Fruit fly (Drosophila melanogaster): ENCODE measurements around the gene CG12104.

The CG12104 gene

DNA sequence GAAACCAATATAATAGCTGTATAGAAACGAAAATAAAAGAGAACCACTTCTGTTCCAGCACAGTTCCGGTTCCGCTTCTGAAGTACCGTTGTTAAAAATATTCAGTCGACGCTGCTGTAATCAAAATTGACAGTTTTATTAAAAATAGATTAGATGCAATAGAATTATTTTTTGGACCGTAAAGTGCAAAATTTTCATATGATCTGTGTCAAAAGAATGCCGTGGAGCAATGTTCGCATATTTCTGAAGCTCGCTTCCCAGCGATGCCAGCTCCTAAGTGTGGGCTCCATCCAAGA, 307 bp upstream of the CG12104 start, which contains the start of the genes CG18170 and CG33791 (continued):
- TF ChIP-seq CG31441 (GFP tag; IDR thresholded peaks at IDR 0.05) (0 out of 2 replicates have a peak, but pooled peaks have one; percentile 9), sc (optimal IDR thresholded peaks at IDR 0.05) (no peak), sc (GFP tag; optimal IDR thresholded peaks at IDR 0.05) (peak; percentile 1), CG9932 (GFP tag; IDR thresholded peaks at IDR 0.05) (no peak), row (GFP tag; IDR thresholded peaks at IDR 0.05) (0 out of 3 replicates have a peak, but pooled peaks have one; percentile 0), GATAe (GFP tag; conservative IDR thresholded peaks at IDR 0.05) (no peak), CG15514 (GFP tag; optimal IDR thresholded peaks at IDR 0.05) (peak; percentile 98), CG9727 (GFP tag; optimal IDR thresholded peaks at IDR 0.05) (peak; percentile 19), ap (GFP tag; IDR thresholded peaks at IDR 0.05) (no peak), CG2712 (tag; optimal IDR thresholded peaks at IDR 0.05) (no peak), Optix (GFP tag; IDR thresholded peaks at IDR 0.05) (no peak), shn (GFP tag; optimal IDR thresholded peaks at IDR 0.05) (no peak), vnd (GFP tag; IDR thresholded peaks at IDR 0.05; ENCODE audit: partially characterized antibody) (no peak), Abd-B (GFP tag; optimal IDR thresholded peaks at IDR 0.05) (no peak), HLH4C (GFP tag; IDR thresholded peaks at IDR 0.05; ENCODE audit: partially characterized antibody) (no peak)

DNA sequence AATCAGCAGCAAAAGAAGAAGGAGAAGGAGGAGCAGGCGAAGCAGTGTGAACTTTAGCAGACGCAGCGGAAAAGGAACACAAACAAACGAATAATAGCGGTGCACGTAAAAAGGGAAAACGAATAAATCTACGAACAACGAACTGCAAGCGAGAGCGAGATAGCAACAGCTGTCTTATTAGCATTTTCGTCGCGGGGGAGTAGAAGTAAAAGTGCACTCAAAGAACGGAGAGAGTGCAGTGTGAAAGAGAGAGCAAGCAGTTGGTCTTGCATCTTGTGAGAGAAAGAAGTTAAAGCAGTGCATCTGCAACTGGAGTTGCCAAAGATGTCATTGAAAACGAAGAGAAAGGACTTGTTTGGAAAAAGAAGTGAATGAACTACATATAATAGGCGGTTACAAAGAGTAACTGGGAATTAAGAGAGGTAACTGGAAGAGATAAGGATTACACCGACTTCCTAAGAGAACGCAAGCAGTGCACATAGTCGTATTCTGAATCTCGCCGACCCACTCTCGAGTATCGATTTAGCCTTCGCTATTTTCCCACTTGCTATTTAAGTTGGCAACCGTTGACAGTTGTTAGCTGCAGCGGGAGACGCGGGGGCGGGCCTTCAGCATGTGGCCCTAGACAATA, 9.5 kb downstream of the CG12104 start:
- TF ChIP-seq pum (GFP tag; optimal IDR thresholded peaks at IDR 0.05) (no peak), CG18764 (GFP tag; optimal IDR thresholded peaks at IDR 0.05) (no peak), MESR4 (GFP tag; optimal IDR thresholded peaks at IDR 0.05) (no peak), H15 (GFP tag; IDR thresholded peaks at IDR 0.05) (no peak), crol (GFP tag; IDR thresholded peaks at IDR 0.05) (no peak), CG13624 (GFP tag; optimal IDR thresholded peaks at IDR 0.05) (no peak), CG12071 (GFP tag; optimal IDR thresholded peaks at IDR 0.05) (no peak), CG2120 (GFP tag; optimal IDR thresholded peaks at IDR 0.05) (no peak), D19B (GFP tag; optimal IDR thresholded peaks at IDR 0.05) (no peak), disco-r (GFP tag; optimal IDR thresholded peaks at IDR 0.05) (no peak), CG33557 (GFP tag; optimal IDR thresholded peaks at IDR 0.05) (peak; percentile 7), ATbp (GFP tag; optimal IDR thresholded peaks at IDR 0.05) (no peak), CG13123 (GFP tag; optimal IDR thresholded peaks at IDR 0.05) (no peak), CG3065 (GFP tag; optimal IDR thresholded peaks at IDR 0.05) (no peak), TFAM (GFP tag; optimal IDR thresholded peaks at IDR 0.05) (no peak), Hey (tag; optimal IDR thresholded peaks at IDR 0.05) (no peak), Hr78 (GFP tag; optimal IDR thresholded peaks at IDR 0.05) (no peak), stc (GFP tag; IDR thresholded peaks at IDR 0.05) (no peak), z (GFP tag; IDR thresholded peaks at IDR 0.05) (peak; percentile 94), bbx (GFP tag; IDR thresholded peaks at IDR 0.05; ENCODE audit: partially characterized antibody) (no peak), chn (GFP tag; optimal IDR thresholded peaks at IDR 0.05) (no peak), mirr (GFP tag; optimal IDR thresholded peaks at IDR 0.05) (no peak), otp (GFP tag; IDR thresholded peaks at IDR 0.05) (no peak), tna (GFP tag; IDR thresholded peaks at IDR 0.05; ENCODE audit: partially characterized antibody) (no peak), Jarid2 (GFP tag; optimal IDR thresholded peaks at IDR 0.05) (peak; percentile 11), stwl (tag; optimal IDR thresholded peaks at IDR 0.05) (peak; percentile 27), Dfd (GFP tag; optimal IDR thresholded peaks at IDR 0.05) (peak in 1 of 2 experiments; percentile 85), vvl (GFP tag; IDR thresholded peaks at IDR 0.05) (peak; percentile 72), D (optimal IDR thresholded peaks at IDR 0.05) (peak; percentile 45), D (GFP tag; optimal IDR thresholded peaks at IDR 0.05) (no peak), run (tag; optimal IDR thresholded peaks at IDR 0.05) (no peak), CG18619 (GFP tag; optimal IDR thresholded peaks at IDR 0.05) (no peak), E2f2 (GFP tag; IDR thresholded peaks at IDR 0.05) (no peak), CG11695 (GFP tag; IDR thresholded peaks at IDR 0.05) (no peak), her (GFP tag; optimal IDR thresholded peaks at IDR 0.05) (no peak), CG17361 (GFP tag; IDR thresholded peaks at IDR 0.05) (no peak)
